Worm (Caenorhabditis elegans) whole organism, L2 larva: ENCODE results near the gene zipt-15.

Source experiments
- C34F6.9 ChIP-seq: fragments of 150-350 bp; optimal IDR thresholded peaks from 2 replicates; lab custom pipeline; 2014; ENCODE audit warnings: missing biosample characterization, missing genetic modification characterization
- R02D3.7 ChIP-seq: fragments of 150-350 bp; optimal IDR thresholded peaks from 2 replicates; lab custom pipeline; 2014; ENCODE audit warnings: missing biosample characterization, missing genetic modification characterization
- Y55F3AM.14 ChIP-seq: fragments of 200-800 bp; sonication (Bioruptor generic); optimal IDR thresholded peaks from 2 replicates; lab custom pipeline; 2018; ENCODE audit warnings: mild to moderate bottlenecking, missing genetic modification characterization, missing compliant biosample characterization
- ZK546.5 ChIP-seq: sonication (generic microtip); optimal IDR thresholded peaks from 2 replicates; lab custom pipeline; 2017; ENCODE audit warnings: missing biosample characterization, missing genetic modification characterization
- aly-2 ChIP-seq: fragments of 150-350 bp; optimal IDR thresholded peaks from 2 replicates; lab custom pipeline; 2014; ENCODE audit warnings: missing biosample characterization, missing genetic modification characterization
- ama-1 ChIP-seq: fragments of 150-350 bp; optimal IDR thresholded peaks from 2 replicates; lab custom pipeline; 2018; ENCODE audit warnings: inconsistent platforms
- ceh-16 ChIP-seq: fragments of 150-350 bp; optimal IDR thresholded peaks from 2 replicates; lab custom pipeline; 2014; ENCODE audit warnings: missing biosample characterization, missing genetic modification characterization
- crh-2 ChIP-seq: sonication (generic microtip); optimal IDR thresholded peaks from 2 replicates; lab custom pipeline; 2017; ENCODE audit warnings: missing biosample characterization, missing genetic modification characterization
- dmd-4 ChIP-seq: sonication (generic microtip); optimal IDR thresholded peaks from 2 replicates; lab custom pipeline; 2017; ENCODE audit warnings: missing biosample characterization, missing genetic modification characterization
- egl-27 ChIP-seq: sonication (generic microtip); optimal IDR thresholded peaks from 3 replicates; lab custom pipeline; 2017; ENCODE audit warnings: missing biosample characterization, missing genetic modification reagents, missing genetic modification characterization
- elt-1 ChIP-seq: fragments of 150-350 bp; optimal IDR thresholded peaks from 2 replicates; lab custom pipeline; 2014; ENCODE audit warnings: missing biosample characterization, missing genetic modification characterization
- elt-3 ChIP-seq: sonication (generic microtip); optimal IDR thresholded peaks from 2 replicates; lab custom pipeline; 2017; ENCODE audit warnings: missing biosample characterization, missing genetic modification characterization
- gmeb-1 ChIP-seq: fragments of 150-350 bp; optimal IDR thresholded peaks from 2 replicates; lab custom pipeline; 2014; ENCODE audit warnings: missing biosample characterization, missing genetic modification characterization
- lin-11 ChIP-seq: fragments of 150-350 bp; sonication (generic microtip); optimal IDR thresholded peaks from 2 replicates; lab custom pipeline; 2014; ENCODE audit warnings: missing biosample characterization, missing genetic modification characterization, inconsistent platforms, mixed read lengths
- lin-13 ChIP-seq: fragments of 150-350 bp; optimal IDR thresholded peaks from 2 replicates; lab custom pipeline; 2014; ENCODE audit warnings: missing biosample characterization, missing genetic modification reagents, missing genetic modification characterization
- lin-39 ChIP-seq: fragments of 150-350 bp; optimal IDR thresholded peaks from 2 replicates; lab custom pipeline; 2014; ENCODE audit warnings: missing biosample characterization, missing genetic modification reagents, missing genetic modification characterization
- lsy-2 ChIP-seq, 2 experiments: fragments of 150-350 bp in 1 of 2; sonication (generic microtip) in 1 of 2; optimal IDR thresholded peaks; 2 replicates each; lab custom pipeline; 2014 to 2017; ENCODE audit warnings: missing biosample characterization in 2 of 2, missing genetic modification characterization in 2 of 2
- mab-5 ChIP-seq: fragments of 150-350 bp; optimal IDR thresholded peaks from 2 replicates; lab custom pipeline; 2014; ENCODE audit warnings: missing biosample characterization, missing genetic modification characterization
- mbf-1 ChIP-seq: sonication (generic microtip); optimal IDR thresholded peaks from 2 replicates; lab custom pipeline; 2017; ENCODE audit warnings: missing biosample characterization, missing genetic modification characterization
- mdl-1 ChIP-seq, 2 experiments: fragments of 150-350 bp in 1 of 2; sonication (generic microtip) in 1 of 2; optimal IDR thresholded peaks; 2 replicates each; lab custom pipeline; 2017; ENCODE audit warnings: missing biosample characterization in 2 of 2, missing genetic modification characterization in 2 of 2
- nhr-11 ChIP-seq: fragments of 150-350 bp; optimal IDR thresholded peaks from 2 replicates; lab custom pipeline; 2014; ENCODE audit warnings: missing biosample characterization, missing genetic modification characterization
- nhr-12 ChIP-seq: fragments of 150-350 bp; optimal IDR thresholded peaks from 2 replicates; lab custom pipeline; 2014; ENCODE audit warnings: missing biosample characterization, missing genetic modification characterization
- nhr-129 ChIP-seq: fragments of 150-350 bp; optimal IDR thresholded peaks from 2 replicates; lab custom pipeline; 2014; ENCODE audit warnings: missing biosample characterization, missing genetic modification characterization
- nhr-21 ChIP-seq: fragments of 150-350 bp; optimal IDR thresholded peaks from 2 replicates; lab custom pipeline; 2014; ENCODE audit warnings: missing biosample characterization, missing genetic modification characterization
- nhr-237 ChIP-seq: fragments of 150-350 bp; optimal IDR thresholded peaks from 2 replicates; lab custom pipeline; 2014; ENCODE audit warnings: missing biosample characterization, missing genetic modification characterization
- nhr-25 ChIP-seq: fragments of 150-350 bp; sonication (generic microtip); optimal IDR thresholded peaks from 3 replicates; lab custom pipeline; 2014; ENCODE audit warnings: missing biosample characterization, missing genetic modification characterization
- nhr-6 ChIP-seq: fragments of 150-350 bp; optimal IDR thresholded peaks from 2 replicates; lab custom pipeline; 2014; ENCODE audit warnings: missing biosample characterization, missing genetic modification characterization
- nhr-77 ChIP-seq: fragments of 150-350 bp; optimal IDR thresholded peaks from 2 replicates; lab custom pipeline; 2014; ENCODE audit warnings: missing biosample characterization, missing genetic modification characterization
- peb-1 ChIP-seq: fragments of 150-350 bp; optimal IDR thresholded peaks from 2 replicates; lab custom pipeline; 2014; ENCODE audit warnings: missing biosample characterization, missing genetic modification characterization
- sem-4 ChIP-seq: fragments of 150-350 bp; optimal IDR thresholded peaks from 2 replicates; lab custom pipeline; 2014; ENCODE audit warnings: missing biosample characterization, missing genetic modification reagents, missing genetic modification characterization
- sma-3 ChIP-seq: sonication (generic microtip); optimal IDR thresholded peaks from 2 replicates; lab custom pipeline; 2016; ENCODE audit warnings: missing genetic modification reagents, missing genetic modification characterization, missing compliant biosample characterization
- sma-9 ChIP-seq, 2 experiments: fragments of 150-350 bp in 1 of 2; sonication (generic microtip) in 1 of 2; optimal IDR thresholded peaks; 2 replicates each; lab custom pipeline; 2014 to 2016; ENCODE audit warnings: missing genetic modification characterization in 2 of 2, mild to moderate bottlenecking in 1 of 2, missing biosample characterization in 1 of 2, missing compliant biosample characterization in 1 of 2, missing genetic modification reagents in 1 of 2, moderate library complexity in 1 of 2
- snpc-4 ChIP-seq: fragments of 150-350 bp; optimal IDR thresholded peaks from 2 replicates; lab custom pipeline; 2014; ENCODE audit warnings: missing biosample characterization, missing genetic modification characterization
- unc-55 ChIP-seq: fragments of 150-350 bp; sonication (generic microtip); optimal IDR thresholded peaks from 3 replicates; lab custom pipeline; 2014; ENCODE audit warnings: missing biosample characterization, missing genetic modification reagents, missing genetic modification characterization
- unc-62 ChIP-seq: fragments of 150-350 bp; optimal IDR thresholded peaks from 2 replicates; lab custom pipeline; 2014; ENCODE audit warnings: missing biosample characterization, missing genetic modification reagents, missing genetic modification characterization
- ztf-1 ChIP-seq: fragments of 200-800 bp; sonication (Bioruptor generic); conservative IDR thresholded peaks from 2 replicates; pipeline ENCODE4 v1.3.6; 2022; ENCODE audit warnings: missing genetic modification characterization, missing compliant biosample characterization
- ztf-11 ChIP-seq: sonication (generic microtip); optimal IDR thresholded peaks from 2 replicates; lab custom pipeline; 2017; ENCODE audit warnings: missing biosample characterization, missing genetic modification characterization
- ztf-4 ChIP-seq: fragments of 150-350 bp; optimal IDR thresholded peaks from 2 replicates; lab custom pipeline; 2014; ENCODE audit warnings: missing biosample characterization, missing genetic modification characterization

The zipt-15 gene

DNA sequence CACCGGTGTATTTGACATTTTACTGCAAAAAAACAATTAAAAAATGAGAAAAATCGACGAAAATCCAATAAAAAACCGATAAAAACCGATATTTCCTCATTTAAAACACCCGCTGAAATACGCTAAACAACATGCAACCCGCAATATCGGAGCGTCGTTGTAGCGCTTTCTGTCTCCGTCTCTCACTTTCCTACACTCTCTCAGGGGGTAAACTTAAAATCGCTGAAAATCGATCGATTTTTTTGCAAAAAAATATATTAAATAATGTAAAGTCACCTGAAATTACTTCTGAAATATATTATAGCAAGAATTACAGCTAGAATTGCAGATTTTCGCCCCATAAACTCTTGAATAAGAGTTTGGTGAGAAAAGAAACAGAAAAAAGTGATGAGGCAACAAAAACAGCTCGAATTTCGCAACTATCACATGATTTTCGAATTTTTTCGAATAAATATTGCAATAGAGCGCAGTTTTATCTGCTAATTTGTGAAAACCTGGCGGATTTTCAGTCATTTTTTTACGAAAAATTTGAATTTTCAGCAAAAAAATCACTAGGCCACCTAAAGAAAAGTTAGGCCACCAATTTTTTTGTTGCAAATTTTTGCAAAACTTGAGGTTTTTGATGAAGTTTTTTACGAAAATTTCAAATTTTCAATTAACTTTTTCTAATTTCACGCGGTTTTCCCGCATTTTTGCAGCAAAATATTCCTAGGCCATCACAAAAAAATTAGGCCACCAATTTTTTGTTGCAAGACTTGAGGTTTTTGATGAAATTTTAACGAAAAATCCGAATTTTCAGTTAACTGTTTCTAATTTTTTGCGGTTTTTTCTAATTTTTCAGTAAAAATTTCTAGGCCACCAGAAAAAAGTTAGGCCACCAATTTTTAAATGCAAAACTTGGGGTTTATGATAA lies 29.9 kb upstream of the zipt-15 start, which contains the start of the genes lem-4 and Y55F3BR.11:
TSS of gene lem-4 (minus strand) at position 424 of the 913 bp plus-strand sequence.
TSS of gene Y55F3BR.11 (plus strand) at position 863 of the 913 bp plus-strand sequence.
- peak; percentile 28 for TF ChIP-seq nhr-6 (tag; lab: Kevin White, UChicago)
- TF ChIP-seq lsy-2 (tag; optimal IDR thresholded peaks at IDR 0.05; lab: Kevin White, UChicago) = peak; percentile 63 to 82
- TF ChIP-seq ama-1 (lab: Kevin White, UChicago) = peak; percentile 4
- TF ChIP-seq ztf-11 (tag; lab: Kevin White, UChicago) = no peak
- peak; percentile 90 for TF ChIP-seq C34F6.9 (tag; lab: Kevin White, UChicago)
- TF ChIP-seq nhr-21 (tag; lab: Kevin White, UChicago) = peak; percentile 51
- TF ChIP-seq R02D3.7 (tag; lab: Kevin White, UChicago) = peak; percentile 4
- peak; percentile 16 for TF ChIP-seq egl-27 (tag; lab: Kevin White, UChicago)
- TF ChIP-seq elt-1 = no peak
- no peak for TF ChIP-seq nhr-12 (tag; lab: Kevin White, UChicago)
- TF ChIP-seq aly-2 = no peak
- TF ChIP-seq lin-39 (tag; lab: Kevin White, UChicago) = no peak
- no peak for TF ChIP-seq elt-3
- no peak for TF ChIP-seq Y55F3AM.14
- TF ChIP-seq nhr-25 (tag; lab: Kevin White, UChicago) = peak; percentile 38
- TF ChIP-seq sem-4 (tag; lab: Kevin White, UChicago) = no peak
- TF ChIP-seq nhr-129 (tag; lab: Kevin White, UChicago) = peak; percentile 57
- TF ChIP-seq unc-55 = peak; percentile 70
- peak; percentile 49 for TF ChIP-seq sma-3 (GFP tag; lab: Kevin White, UChicago)
- peak; percentile 61 for TF ChIP-seq snpc-4 (tag; lab: Kevin White, UChicago)
- no peak for TF ChIP-seq nhr-237 (tag; lab: Kevin White, UChicago)
- peak; percentile 43 for TF ChIP-seq ztf-4 (tag; lab: Kevin White, UChicago)
- TF ChIP-seq mbf-1 (tag; lab: Kevin White, UChicago) = no peak
- TF ChIP-seq peb-1 = no peak
- TF ChIP-seq ztf-1 (GFP tag; lab: Robert Waterston, UW) = no peak
- TF ChIP-seq gmeb-1 (tag; lab: Kevin White, UChicago) = peak; percentile 94
- no peak for TF ChIP-seq nhr-11 (tag; lab: Kevin White, UChicago)
- TF ChIP-seq dmd-4 (tag; lab: Kevin White, UChicago) = no peak
- peak; percentile 71 for TF ChIP-seq crh-2 (tag; lab: Kevin White, UChicago)
- TF ChIP-seq lin-13 (GFP tag; lab: Kevin White, UChicago) = peak; percentile 73
- no peak for TF ChIP-seq ZK546.5 (tag; lab: Kevin White, UChicago)

DNA sequence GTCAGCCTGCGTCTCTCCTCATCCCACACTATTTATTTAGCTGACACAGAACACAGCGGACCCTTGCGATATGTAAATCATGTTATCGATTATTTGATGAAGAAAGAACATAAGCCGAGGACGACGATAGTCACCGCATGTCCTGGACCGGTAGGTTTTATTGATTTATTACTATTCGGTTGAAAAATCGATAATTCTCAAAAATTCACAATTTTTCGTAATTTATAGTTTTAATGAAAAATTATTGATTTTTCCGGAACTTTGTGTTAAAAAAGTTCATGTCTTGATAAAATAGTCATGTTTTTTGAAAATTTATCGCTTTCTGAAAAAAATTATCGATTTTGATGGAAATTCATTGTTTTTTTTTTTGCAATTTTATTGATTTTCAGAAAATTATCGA lies 23.5 kb upstream of the zipt-15 start:
- TF ChIP-seq peb-1 = no peak
- no peak for TF ChIP-seq mab-5 (tag; lab: Kevin White, UChicago)
- no peak for TF ChIP-seq mbf-1 (tag; lab: Kevin White, UChicago)
- no peak for TF ChIP-seq nhr-237 (tag; lab: Kevin White, UChicago)
- TF ChIP-seq R02D3.7 (tag; lab: Kevin White, UChicago) = no peak
- TF ChIP-seq ama-1 (lab: Kevin White, UChicago) = no peak

DNA sequence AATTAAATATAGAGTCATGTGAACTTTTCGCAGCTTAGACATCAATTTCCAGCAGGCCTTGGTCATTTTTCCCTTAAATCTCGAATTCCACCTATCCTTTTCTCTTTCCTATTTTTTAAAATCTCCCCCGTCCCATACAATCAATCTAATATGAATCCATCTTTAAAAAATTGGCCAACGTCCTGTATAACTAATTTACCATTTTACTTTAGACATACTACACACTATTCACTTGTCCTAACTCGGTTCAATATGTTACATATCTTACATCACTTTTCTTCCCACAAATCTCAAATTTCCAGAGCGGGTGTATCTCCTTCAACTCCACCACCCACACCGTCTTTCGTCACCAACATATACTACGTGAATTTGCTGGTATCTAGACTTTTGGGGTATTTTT lies 20.4 kb upstream of the zipt-15 start, which contains the start of gene lgc-33:
TSS of gene lgc-33 (plus strand) at position 301 of the 400 bp plus-strand sequence.
- TF ChIP-seq ceh-16 (tag; lab: Kevin White, UChicago) (no peak), lin-39 (tag; lab: Kevin White, UChicago) (no peak), nhr-11 (tag; lab: Kevin White, UChicago) (no peak), egl-27 (tag; lab: Kevin White, UChicago) (no peak), gmeb-1 (tag; lab: Kevin White, UChicago) (no peak), mdl-1 (tag; optimal IDR thresholded peaks at IDR 0.05; lab: Kevin White, UChicago) (no peak), Y55F3AM.14 (no peak), snpc-4 (tag; lab: Kevin White, UChicago) (no peak), nhr-77 (no peak), mbf-1 (tag; lab: Kevin White, UChicago) (no peak), unc-62 (GFP tag; lab: Kevin White, UChicago) (no peak), ama-1 (lab: Kevin White, UChicago) (no peak), nhr-25 (tag; lab: Kevin White, UChicago) (no peak), nhr-237 (tag; lab: Kevin White, UChicago) (no peak), lin-11 (tag; lab: Kevin White, UChicago) (no peak), unc-55 (no peak), sma-9 (GFP tag; optimal IDR thresholded peaks at IDR 0.05; lab: Kevin White, UChicago) (no peak), sma-9 (tag; optimal IDR thresholded peaks at IDR 0.05; lab: Kevin White, UChicago) (no peak), elt-1 (no peak), sem-4 (tag; lab: Kevin White, UChicago) (no peak)
